Fruit fly (Drosophila melanogaster) whole organism, prepupa: ENCODE data around the gene CG16953.

Experiments used
- Blimp-1 ChIP-seq: fragments of 200-800 bp; sonication (Bioruptor generic); optimal IDR thresholded peaks from 3 replicates; lab custom pipeline; 2017; ENCODE audit warnings: missing biosample characterization, missing genetic modification characterization, mild to moderate bottlenecking, moderate library complexity, missing genetic modification reagents
- CG10631 ChIP-seq: fragments of 200-800 bp; sonication (Bioruptor generic); optimal IDR thresholded peaks from 2 replicates; lab custom pipeline; 2016; ENCODE audit warnings: missing biosample characterization, missing genetic modification characterization
- CG10669 ChIP-seq: fragments of 200-800 bp; sonication (Bioruptor generic); optimal IDR thresholded peaks from 3 replicates; lab custom pipeline; 2018; ENCODE audit warnings: missing biosample characterization, mild to moderate bottlenecking, missing genetic modification characterization, moderate library complexity
- CG11294 ChIP-seq: fragments of 200-800 bp; sonication (Bioruptor generic); IDR thresholded peaks from 2 replicates; pipeline ENCODE4 v1.3.6; 2022; ENCODE audit warnings: missing biosample characterization, missing genetic modification characterization
- CG11762 ChIP-seq: fragments of 200-800 bp; sonication (Bioruptor generic); optimal IDR thresholded peaks from 3 replicates; lab custom pipeline; 2016; ENCODE audit warnings: missing biosample characterization, missing genetic modification characterization; ENCODE audit not compliant: insufficient read depth
- CG11902 ChIP-seq: fragments of 200-800 bp; sonication (Bioruptor generic); optimal IDR thresholded peaks from 3 replicates; lab custom pipeline; 2016; ENCODE audit warnings: missing biosample characterization, missing genetic modification characterization
- CG1621 ChIP-seq: fragments of 200-800 bp; sonication (Bioruptor generic); optimal IDR thresholded peaks from 3 replicates; lab custom pipeline; 2018; ENCODE audit warnings: missing biosample characterization, mild to moderate bottlenecking, missing genetic modification characterization
- CG16779 ChIP-seq: fragments of 200-800 bp; sonication (Bioruptor generic); optimal IDR thresholded peaks from 3 replicates; lab custom pipeline; 2017; ENCODE audit warnings: missing biosample characterization, mild to moderate bottlenecking, missing genetic modification characterization
- CG3032 ChIP-seq: fragments of 200-800 bp; optimal IDR thresholded peaks from 2 replicates; lab custom pipeline; 2019; ENCODE audit warnings: missing biosample characterization, mild to moderate bottlenecking, missing genetic modification characterization, moderate library complexity
- CG32006 ChIP-seq: fragments of 200-800 bp; sonication (Bioruptor generic); optimal IDR thresholded peaks from 3 replicates; lab custom pipeline; 2017; ENCODE audit warnings: missing biosample characterization, mild to moderate bottlenecking, missing genetic modification characterization
- CG34406 ChIP-seq: fragments of 200-800 bp; sonication (Bioruptor generic); optimal IDR thresholded peaks from 3 replicates; lab custom pipeline; 2016; ENCODE audit warnings: missing biosample characterization, missing genetic modification characterization
- CG3919 ChIP-seq: fragments of 200-800 bp; sonication (Bioruptor generic); optimal IDR thresholded peaks from 3 replicates; lab custom pipeline; 2016; ENCODE audit warnings: missing biosample characterization, missing genetic modification characterization
- CG6163 ChIP-seq: fragments of 200-800 bp; sonication (Bioruptor generic); IDR thresholded peaks from 3 replicates; pipeline ENCODE4 v1.3.6; 2022; ENCODE audit warnings: missing biosample characterization, missing genetic modification characterization
- CG6276 ChIP-seq: fragments of 200-800 bp; sonication (Bioruptor generic); optimal IDR thresholded peaks from 2 replicates; lab custom pipeline; 2017; ENCODE audit warnings: missing biosample characterization, mild to moderate bottlenecking, missing genetic modification characterization
- CG6792 ChIP-seq: fragments of 200-800 bp; sonication (Bioruptor generic); optimal IDR thresholded peaks from 3 replicates; lab custom pipeline; 2016; ENCODE audit warnings: missing biosample characterization, missing genetic modification characterization
- CG6808 ChIP-seq: fragments of 200-800 bp; sonication (Bioruptor generic); optimal IDR thresholded peaks from 3 replicates; lab custom pipeline; 2017; ENCODE audit warnings: missing biosample characterization, missing genetic modification characterization, mild to moderate bottlenecking, moderate library complexity, missing genetic modification reagents
- CG7368 ChIP-seq: fragments of 200-800 bp; sonication (Bioruptor generic); optimal IDR thresholded peaks from 3 replicates; lab custom pipeline; 2016; ENCODE audit warnings: missing biosample characterization, missing genetic modification characterization
- CG8119 ChIP-seq: fragments of 200-800 bp; sonication (Bioruptor generic); IDR thresholded peaks from 3 replicates; pipeline ENCODE4 v1.3.6; 2022; ENCODE audit warnings: missing biosample characterization, missing genetic modification characterization
- CG8632 ChIP-seq: fragments of 200-800 bp; sonication (Bioruptor generic); optimal IDR thresholded peaks from 3 replicates; lab custom pipeline; 2016; ENCODE audit warnings: missing biosample characterization, missing genetic modification characterization
- CG9139 ChIP-seq: fragments of 200-800 bp; sonication (Bioruptor generic); optimal IDR thresholded peaks from 3 replicates; lab custom pipeline; 2017; ENCODE audit warnings: missing biosample characterization, mild to moderate bottlenecking, missing genetic modification characterization
- Eip75B ChIP-seq: fragments of 200-800 bp; sonication (Bioruptor generic); optimal IDR thresholded peaks from 3 replicates; lab custom pipeline; 2016; ENCODE audit warnings: missing biosample characterization, missing genetic modification characterization
- Eip78C ChIP-seq: fragments of 200-800 bp; sonication (Bioruptor generic); peaks from one replicate; lab custom pipeline; 2016; ENCODE audit warnings: missing biosample characterization, missing genetic modification characterization
- Eip93F ChIP-seq: fragments of 200-800 bp; sonication (Bioruptor generic); optimal IDR thresholded peaks from 2 replicates; lab custom pipeline; 2016; ENCODE audit warnings: missing biosample characterization, mild to moderate bottlenecking, missing genetic modification characterization
- Ets21C ChIP-seq: fragments of 200-800 bp; sonication (Bioruptor generic); optimal IDR thresholded peaks from 3 replicates; lab custom pipeline; 2016; ENCODE audit warnings: missing biosample characterization, missing genetic modification characterization
- Ets96B ChIP-seq: fragments of 200-800 bp; optimal IDR thresholded peaks from 2 replicates; lab custom pipeline; 2019; ENCODE audit warnings: missing biosample characterization, mild to moderate bottlenecking, missing genetic modification characterization, moderate library complexity
- Gug ChIP-seq: fragments of 200-800 bp; sonication (Bioruptor generic); IDR thresholded peaks from 2 replicates; pipeline ENCODE4 v1.3.6; 2022; ENCODE audit warnings: missing biosample characterization, missing genetic modification characterization
- Hr38 ChIP-seq: sonication (Bioruptor generic); optimal IDR thresholded peaks from 2 replicates; lab custom pipeline; 2016; ENCODE audit warnings: missing biosample characterization, missing genetic modification characterization
- Hr39 ChIP-seq: fragments of 200-800 bp; sonication (Bioruptor generic); optimal IDR thresholded peaks from 2 replicates; lab custom pipeline; 2016; ENCODE audit warnings: missing biosample characterization, missing genetic modification characterization
- Hr4 ChIP-seq: fragments of 200-800 bp; sonication (Bioruptor generic); optimal IDR thresholded peaks from 3 replicates; lab custom pipeline; 2016; ENCODE audit warnings: missing biosample characterization, missing genetic modification characterization
- Lpt ChIP-seq: fragments of 200-800 bp; sonication (Bioruptor generic); optimal IDR thresholded peaks from 3 replicates; lab custom pipeline; 2016; ENCODE audit warnings: missing biosample characterization, missing genetic modification characterization
- Met ChIP-seq: fragments of 200-800 bp; sonication (Bioruptor generic); optimal IDR thresholded peaks from 3 replicates; lab custom pipeline; 2016; ENCODE audit warnings: missing biosample characterization, missing genetic modification characterization
- OdsH ChIP-seq: fragments of 200-800 bp; sonication (Bioruptor generic); optimal IDR thresholded peaks from 3 replicates; lab custom pipeline; 2016; ENCODE audit warnings: missing biosample characterization, missing genetic modification characterization
- Smox ChIP-seq: fragments of 200-800 bp; sonication (Bioruptor generic); optimal IDR thresholded peaks from 3 replicates; lab custom pipeline; 2016; ENCODE audit warnings: missing biosample characterization, missing genetic modification characterization
- Sox102F ChIP-seq: fragments of 200-800 bp; sonication (Bioruptor generic); optimal IDR thresholded peaks from 2 replicates; lab custom pipeline; 2016; ENCODE audit warnings: missing biosample characterization, mild to moderate bottlenecking, missing genetic modification characterization
- Sox14 ChIP-seq: fragments of 200-800 bp; sonication (Bioruptor generic); optimal IDR thresholded peaks from 3 replicates; lab custom pipeline; 2016; ENCODE audit warnings: missing biosample characterization, missing genetic modification characterization
- Sox15 ChIP-seq: fragments of 200-800 bp; sonication (Bioruptor generic); optimal IDR thresholded peaks from 3 replicates; lab custom pipeline; 2016; ENCODE audit warnings: missing biosample characterization, missing genetic modification characterization
- achi ChIP-seq: fragments of 200-800 bp; sonication (Bioruptor generic); optimal IDR thresholded peaks from 3 replicates; lab custom pipeline; 2016; ENCODE audit warnings: missing biosample characterization, missing genetic modification characterization
- acj6 ChIP-seq: fragments of 200-800 bp; sonication (Bioruptor generic); optimal IDR thresholded peaks from 3 replicates; lab custom pipeline; 2016; ENCODE audit warnings: missing biosample characterization, missing genetic modification characterization
- cyc ChIP-seq: fragments of 200-800 bp; sonication (Bioruptor generic); optimal IDR thresholded peaks from 3 replicates; lab custom pipeline; 2016; ENCODE audit warnings: missing biosample characterization, missing genetic modification characterization
- esn ChIP-seq: fragments of 200-800 bp; sonication (Bioruptor generic); optimal IDR thresholded peaks from 2 replicates; lab custom pipeline; 2016; ENCODE audit warnings: missing biosample characterization, mild to moderate bottlenecking, missing genetic modification characterization, moderate library complexity
- fd59A ChIP-seq: fragments of 200-800 bp; sonication (Bioruptor generic); optimal IDR thresholded peaks from 2 replicates; lab custom pipeline; 2017; ENCODE audit warnings: missing biosample characterization, mild to moderate bottlenecking, missing genetic modification characterization, missing genetic modification reagents
- fd85E ChIP-seq: fragments of 200-800 bp; sonication (Bioruptor generic); optimal IDR thresholded peaks from 3 replicates; lab custom pipeline; 2016; ENCODE audit warnings: missing biosample characterization, missing genetic modification characterization
- lz ChIP-seq: fragments of 200-800 bp; sonication (Bioruptor generic); optimal IDR thresholded peaks from 3 replicates; lab custom pipeline; 2016; ENCODE audit warnings: missing biosample characterization, missing genetic modification characterization
- net ChIP-seq: fragments of 200-800 bp; sonication (Bioruptor generic); optimal IDR thresholded peaks from 3 replicates; lab custom pipeline; 2016; ENCODE audit warnings: missing biosample characterization, missing genetic modification characterization
- pdm3 ChIP-seq: fragments of 200-800 bp; sonication (Bioruptor generic); optimal IDR thresholded peaks from 3 replicates; lab custom pipeline; 2016; ENCODE audit warnings: missing biosample characterization, missing genetic modification characterization
- spab ChIP-seq: fragments of 200-800 bp; sonication (Bioruptor generic); optimal IDR thresholded peaks from 2 replicates; lab custom pipeline; 2017; ENCODE audit warnings: missing biosample characterization, mild to moderate bottlenecking, missing genetic modification characterization, missing genetic modification reagents
- topi ChIP-seq: fragments of 200-800 bp; sonication (Bioruptor generic); optimal IDR thresholded peaks from 3 replicates; lab custom pipeline; 2016; ENCODE audit warnings: missing biosample characterization, missing genetic modification characterization
- vri ChIP-seq: fragments of 200-800 bp; sonication (Bioruptor generic); optimal IDR thresholded peaks from 3 replicates; lab custom pipeline; 2016; ENCODE audit warnings: missing biosample characterization, mild to moderate bottlenecking, missing genetic modification characterization

The CG16953 gene

dm6 chr3R:20547758-20548157 lies 37.9 kb downstream of the CG16953 start (continued):
- TF ChIP-seq CG6808 = peak; percentile 37
- TF ChIP-seq Ets96B (tag; lab: Kevin White, UChicago) = no peak
- no peak for TF ChIP-seq Eip78C (GFP tag; lab: Kevin White, UChicago)
- TF ChIP-seq lz = no peak
- no peak for TF ChIP-seq Hr38 (GFP tag; lab: Kevin White, UChicago)
- TF ChIP-seq CG34406 (GFP tag; lab: Kevin White, UChicago) = no peak
- no peak for TF ChIP-seq CG11294 (GFP tag; lab: Robert Waterston, UW)
- TF ChIP-seq CG8632 (GFP tag; lab: Kevin White, UChicago) = no peak
- TF ChIP-seq OdsH (GFP tag; lab: Kevin White, UChicago) = no peak
- TF ChIP-seq CG3032 (tag; lab: Kevin White, UChicago) = no peak
- no peak for TF ChIP-seq Sox15 (GFP tag; lab: Kevin White, UChicago)

dm6 chr3R:20546662-20547620 lies 38.7 kb downstream of the CG16953 start:
- TF ChIP-seq Hr4 (GFP tag; lab: Kevin White, UChicago) (peak; percentile 37), CG10631 (GFP tag; lab: Kevin White, UChicago) (no peak), acj6 (GFP tag; lab: Kevin White, UChicago) (no peak), Eip93F (no peak), Ets21C (GFP tag; lab: Kevin White, UChicago) (no peak), CG6163 (peak; percentile 19; the same call in 1 of the 3 replicates), Lpt (GFP tag; lab: Kevin White, UChicago) (no peak), CG11902 (no peak), Sox15 (GFP tag; lab: Kevin White, UChicago) (no peak), CG9139 (GFP tag; lab: Kevin White, UChicago) (no peak), fd59A (GFP tag; lab: Kevin White, UChicago) (no peak), CG3919 (no peak), achi (GFP tag; lab: Kevin White, UChicago) (peak; percentile 18), CG6276 (GFP tag; lab: Kevin White, UChicago) (no peak), pdm3 (GFP tag; lab: Kevin White, UChicago) (no peak), Met (GFP tag; lab: Kevin White, UChicago) (peak; percentile 30), spab (GFP tag; lab: Kevin White, UChicago) (no peak), CG16779 (tag; lab: Kevin White, UChicago) (no peak), cyc (GFP tag; lab: Kevin White, UChicago) (no peak), CG11762 (GFP tag; lab: Kevin White, UChicago) (no peak), net (no peak), OdsH (GFP tag; lab: Kevin White, UChicago) (peak; percentile 49), CG8119 (GFP tag; lab: Robert Waterston, UW) (no peak), CG3032 (tag; lab: Kevin White, UChicago) (no peak), fd85E (GFP tag; lab: Kevin White, UChicago) (no peak), CG6792 (GFP tag; lab: Kevin White, UChicago) (no peak), Eip78C (GFP tag; lab: Kevin White, UChicago) (peak; percentile 70), Eip75B (GFP tag; lab: Kevin White, UChicago) (no peak), CG10669 (peak; percentile 26), vri (GFP tag; lab: Kevin White, UChicago) (peak; percentile 59), lz (no peak), Sox102F (GFP tag; lab: Kevin White, UChicago) (no peak), CG8632 (GFP tag; lab: Kevin White, UChicago) (no peak), Hr39 (GFP tag; lab: Kevin White, UChicago) (peak; percentile 1), topi (GFP tag; lab: Kevin White, UChicago) (no peak), Hr38 (GFP tag; lab: Kevin White, UChicago) (no peak), CG1621 (tag; lab: Kevin White, UChicago) (no peak), Blimp-1 (no peak), CG34406 (GFP tag; lab: Kevin White, UChicago) (no peak), Sox14 (no peak), Smox (GFP tag; lab: Kevin White, UChicago) (no peak), CG32006 (GFP tag; lab: Kevin White, UChicago) (no peak), CG7368 (GFP tag; lab: Kevin White, UChicago) (no peak), Gug (GFP tag; lab: Robert Waterston, UW) (no peak), esn (no peak)
